Worm (Caenorhabditis elegans): ENCODE results near the gene F18E9.4.
A peak's percentile ranks its signal among the peaks of the same experiment; 100 is the strongest.

ce11 chrX:8623840-8624591 is 43.7 kb downstream of the F18E9.4 start:
- TF ChIP-seq nhr-237 (tag; optimal IDR thresholded peaks at IDR 0.05) (no peak), elt-2 (tag; optimal IDR thresholded peaks at IDR 0.05) (peak; percentile 21), ama-1 (optimal IDR thresholded peaks at IDR 0.05) (no peak), hmg-11 (tag; optimal IDR thresholded peaks at IDR 0.05) (peak; percentile 53), egl-27 (tag; optimal IDR thresholded peaks at IDR 0.05) (peak; percentile 50), mdl-1 (tag; optimal IDR thresholded peaks at IDR 0.05) (no peak), unc-39 (tag; optimal IDR thresholded peaks at IDR 0.05) (no peak), ceh-16 (tag; optimal IDR thresholded peaks at IDR 0.05) (no peak), nhr-77 (tag; optimal IDR thresholded peaks at IDR 0.05) (no peak)
